Fruit fly (Drosophila melanogaster) whole organism, wandering third instar larva: Measurements from ENCODE around the gene Oatp33Eb.
A peak's percentile ranks its signal among the peaks of the same experiment; 100 is the strongest.

Experiments used
- CrebA ChIP-seq: fragments of 200-800 bp; sonication (Bioruptor generic); optimal IDR thresholded peaks from 2 replicates; lab custom pipeline; 2016; ENCODE audit warnings: missing biosample characterization, mild to moderate bottlenecking, missing genetic modification characterization, borderline replicate concordance
- OdsH ChIP-seq: fragments of 200-800 bp; sonication (Bioruptor generic); optimal IDR thresholded peaks from 2 replicates; lab custom pipeline; 2016; ENCODE audit warnings: missing biosample characterization, mild to moderate bottlenecking, missing genetic modification characterization
- dsf ChIP-seq: sonication (Bioruptor generic); optimal IDR thresholded peaks from 2 replicates; lab custom pipeline; 2016; ENCODE audit warnings: missing biosample characterization, missing genetic modification characterization, borderline replicate concordance
- fru ChIP-seq: fragments of 200-800 bp; sonication (Bioruptor generic); optimal IDR thresholded peaks from 3 replicates; lab custom pipeline; 2016; ENCODE audit warnings: missing biosample characterization, mild to moderate bottlenecking, missing genetic modification characterization
- jim ChIP-seq: fragments of 175-275, 200-325 bp; sonication (Bioruptor generic); optimal IDR thresholded peaks from 2 replicates; lab custom pipeline; 2016; ENCODE audit warnings: missing biosample characterization, mild to moderate bottlenecking, missing genetic modification characterization
- psq ChIP-seq: fragments of 200-800 bp; sonication (Bioruptor generic); optimal IDR thresholded peaks from 3 replicates; lab custom pipeline; 2017; ENCODE audit warnings: missing biosample characterization, mild to moderate bottlenecking, missing genetic modification characterization, moderate library complexity
- usp ChIP-seq: fragments of >200 bp; optimal IDR thresholded peaks from 2 replicates; lab custom pipeline; 2017; ENCODE audit warnings: missing biosample characterization, missing genetic modification characterization

dm6 chr2L:12445743-12446142 lies 2.5 kb upstream of the Oatp33Eb start, which contains the start of gene Oatp33Ea:
- TF ChIP-seq psq: no peak
- TF ChIP-seq jim (GFP tag; lab: Kevin White, UChicago): no peak
- TF ChIP-seq usp (GFP tag; lab: Kevin White, UChicago): no peak
- TF ChIP-seq CrebA (GFP tag; lab: Kevin White, UChicago): peak; percentile 52
- TF ChIP-seq fru (GFP tag; lab: Kevin White, UChicago): no peak
- no peak for TF ChIP-seq OdsH
- no peak for TF ChIP-seq dsf (GFP tag; lab: Kevin White, UChicago)
